Fruit fly (Drosophila melanogaster): ENCODE measurements around the gene CG15169.

Gene CG15169

dm6 chr2L:18953512-18954254, 37.1 kb upstream of the CG15169 start (continued):
- peak; percentile 94 for TF ChIP-seq D19A (tag; optimal IDR thresholded peaks at IDR 0.05)
- TF ChIP-seq prd (optimal IDR thresholded peaks at IDR 0.05): no peak
- no peak; the same call in 2 of the 3 replicates for TF ChIP-seq prd (GFP tag; IDR thresholded peaks at IDR 0.05)
- no peak for TF ChIP-seq Vsx1 (GFP tag; optimal IDR thresholded peaks at IDR 0.05)
- no peak for TF ChIP-seq fru (optimal IDR thresholded peaks at IDR 0.05)
- no peak for TF ChIP-seq Antp (GFP tag; optimal IDR thresholded peaks at IDR 0.05)
- TF ChIP-seq CG11085 (GFP tag; IDR thresholded peaks at IDR 0.05): no peak
- TF ChIP-seq caup (GFP tag; optimal IDR thresholded peaks at IDR 0.05; ENCODE audit: severe bottlenecking): no peak
- TF ChIP-seq CG14050 (GFP tag; IDR thresholded peaks at IDR 0.05): no peak
- TF ChIP-seq E2f2 (GFP tag; IDR thresholded peaks at IDR 0.05): no peak
- TF ChIP-seq zf30C (GFP tag; optimal IDR thresholded peaks at IDR 0.05): peak; percentile 13
- TF ChIP-seq CG10209 (GFP tag; optimal IDR thresholded peaks at IDR 0.05): peak; percentile 38
- no peak for TF ChIP-seq CG7786 (GFP tag; optimal IDR thresholded peaks at IDR 0.05)
- TF ChIP-seq bsh (GFP tag; optimal IDR thresholded peaks at IDR 0.05): peak in 1 of 2 experiments; percentile 6
- TF ChIP-seq cas (GFP tag; IDR thresholded peaks at IDR 0.05): no peak
- TF ChIP-seq Lpt (GFP tag; optimal IDR thresholded peaks at IDR 0.05): no peak
- no peak for TF ChIP-seq ems (GFP tag; optimal IDR thresholded peaks at IDR 0.05)
- TF ChIP-seq CG9817 (tag; optimal IDR thresholded peaks at IDR 0.05): peak; percentile 34
- TF ChIP-seq wor (GFP tag; IDR thresholded peaks at IDR 0.05): no peak
- TF ChIP-seq Sry-δ (GFP tag; optimal IDR thresholded peaks at IDR 0.05): no peak
- TF ChIP-seq NfI (GFP tag; optimal IDR thresholded peaks at IDR 0.05): peak; percentile 12
- no peak for TF ChIP-seq HLH3B (GFP tag; IDR thresholded peaks at IDR 0.05)
- peak; percentile 14 for TF ChIP-seq CG12155 (GFP tag; optimal IDR thresholded peaks at IDR 0.05)
- TF ChIP-seq bowl (GFP tag; IDR thresholded peaks at IDR 0.05): no peak
- TF ChIP-seq az2 (GFP tag; optimal IDR thresholded peaks at IDR 0.05): peak; percentile 29
- TF ChIP-seq kah (GFP tag; optimal IDR thresholded peaks at IDR 0.05): no peak
- no peak for TF ChIP-seq CG18011 (GFP tag; optimal IDR thresholded peaks at IDR 0.05)
- no peak for TF ChIP-seq Awh (GFP tag; IDR thresholded peaks at IDR 0.05)
- no peak for TF ChIP-seq Stat92E (GFP tag; optimal IDR thresholded peaks at IDR 0.05)
- no peak for TF ChIP-seq CG17328 (GFP tag; IDR thresholded peaks at IDR 0.05)
- no peak for TF ChIP-seq tna (GFP tag; IDR thresholded peaks at IDR 0.05; ENCODE audit: partially characterized antibody)
- TF ChIP-seq Blimp-1 (GFP tag; optimal IDR thresholded peaks at IDR 0.05): peak; percentile 24
- TF ChIP-seq Usf (GFP tag; optimal IDR thresholded peaks at IDR 0.05): no peak
- no peak for TF ChIP-seq croc (GFP tag; conservative IDR thresholded peaks at IDR 0.05)
- no peak for TF ChIP-seq ab (GFP tag; optimal IDR thresholded peaks at IDR 0.05)
- TF ChIP-seq CG1024 (GFP tag; IDR thresholded peaks at IDR 0.05): no peak
- no peak for TF ChIP-seq CG12236 (GFP tag; optimal IDR thresholded peaks at IDR 0.05)
- TF ChIP-seq NC2β (GFP tag; optimal IDR thresholded peaks at IDR 0.05): no peak
- no peak for TF ChIP-seq ttk (GFP tag; IDR thresholded peaks at IDR 0.05)
- TF ChIP-seq pho (GFP tag; optimal IDR thresholded peaks at IDR 0.05): no peak
- no peak for TF ChIP-seq CG31224 (GFP tag; IDR thresholded peaks at IDR 0.05)
- TF ChIP-seq CG1602 (GFP tag; optimal IDR thresholded peaks at IDR 0.05): peak; percentile 10
- TF ChIP-seq CG6254 (GFP tag; optimal IDR thresholded peaks at IDR 0.05): no peak
- TF ChIP-seq sug (tag; optimal IDR thresholded peaks at IDR 0.05): no peak
- no peak for TF ChIP-seq dan (GFP tag; IDR thresholded peaks at IDR 0.05)
- no peak for TF ChIP-seq YL-1 (GFP tag; optimal IDR thresholded peaks at IDR 0.05)
- TF ChIP-seq CG16779 (GFP tag; IDR thresholded peaks at IDR 0.05): no peak
- no peak for TF ChIP-seq Elba2 (GFP tag; optimal IDR thresholded peaks at IDR 0.05)
- no peak for TF ChIP-seq jumu (GFP tag; optimal IDR thresholded peaks at IDR 0.05)
- TF ChIP-seq Hr39 (optimal IDR thresholded peaks at IDR 0.05): no peak
- TF ChIP-seq Trl (optimal IDR thresholded peaks at IDR 0.05): no peak
- TF ChIP-seq Trl (GFP tag; optimal IDR thresholded peaks at IDR 0.05): no peak

Data from whole organism, embryonic.